Worm (Caenorhabditis elegans): ENCODE results near the gene Y38E10A.8.

The Y38E10A.8 gene

ce11 chrII:12626887-12627286, 19.9 kb downstream of the Y38E10A.8 start, which contains the start of gene nspe-7:
nspe-7 (plus strand) TSS chrII:12627187.
- TF ChIP-seq snpc-1.1 (tag; optimal IDR thresholded peaks at IDR 0.05; ENCODE audit: insufficient read depth), result no peak
- TF ChIP-seq pha-4 (tag; optimal IDR thresholded peaks at IDR 0.05), result no peak
- no peak for TF ChIP-seq fkh-3 (tag; optimal IDR thresholded peaks at IDR 0.05)
- TF ChIP-seq madf-3 (GFP tag; IDR thresholded peaks at IDR 0.05), result no peak
- no peak for TF ChIP-seq K11D2.4 (GFP tag; IDR thresholded peaks at IDR 0.05)
- no peak for TF ChIP-seq F55B11.4 (tag; optimal IDR thresholded peaks at IDR 0.05; ENCODE audit: borderline replicate concordance, insufficient read depth)
- TF ChIP-seq ztf-22 (GFP tag; optimal IDR thresholded peaks at IDR 0.05), result no peak

DNA sequence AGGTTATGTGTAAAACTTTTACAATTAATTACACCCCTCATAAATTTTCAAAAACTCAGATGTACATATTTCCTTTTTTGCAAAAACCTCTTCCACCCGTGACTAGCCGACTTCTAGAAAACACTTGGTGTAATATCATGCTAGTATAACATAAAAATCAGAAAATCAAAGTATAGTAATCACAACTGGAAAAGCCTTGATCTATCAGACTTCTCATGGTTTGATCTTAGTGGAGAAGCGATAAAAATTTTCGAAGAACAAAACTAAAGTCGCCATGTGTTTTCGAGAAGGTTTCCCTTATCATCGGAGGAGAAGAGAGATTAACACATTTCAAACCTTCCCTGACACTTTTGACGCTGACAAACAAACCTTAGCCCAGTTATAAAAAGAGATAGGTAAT, 21.6 kb downstream of the Y38E10A.8 start, which contains the start of gene nspe-5:
Gene nspe-5, plus strand, starts transcription at position 301 of the 400 bp plus-strand sequence.
- TF ChIP-seq B0019.2 (GFP tag; conservative IDR thresholded peaks at IDR 0.05) (no peak), D2030.7 (GFP tag; IDR thresholded peaks at IDR 0.05) (no peak), atf-7 (tag; optimal IDR thresholded peaks at IDR 0.05) (no peak), madf-10 (tag; optimal IDR thresholded peaks at IDR 0.05) (no peak), F22D6.2 (tag; optimal IDR thresholded peaks at IDR 0.05) (no peak), rcor-1 (GFP tag; IDR thresholded peaks at IDR 0.05) (no peak), ceh-91 (GFP tag; IDR thresholded peaks at IDR 0.05) (no peak), F52B5.7 (tag; optimal IDR thresholded peaks at IDR 0.05) (no peak), nfya-2 (GFP tag; IDR thresholded peaks at IDR 0.05) (no peak), xnd-1 (tag; optimal IDR thresholded peaks at IDR 0.05) (no peak), gei-17 (GFP tag; optimal IDR thresholded peaks at IDR 0.05) (no peak), madf-6 (GFP tag; IDR thresholded peaks at IDR 0.05) (no peak), attf-3 (GFP tag; conservative IDR thresholded peaks at IDR 0.05) (no peak), ceh-27 (GFP tag; optimal IDR thresholded peaks at IDR 0.05) (no peak), F10E7.11 (tag; optimal IDR thresholded peaks at IDR 0.05) (no peak), lag-1 (GFP tag; IDR thresholded peaks at IDR 0.05) (no peak)

- TF ChIP-seq xnd-1 (tag; optimal IDR thresholded peaks at IDR 0.05) (no peak), F55B11.4 (tag; optimal IDR thresholded peaks at IDR 0.05; ENCODE audit: borderline replicate concordance, insufficient read depth) (no peak), rcor-1 (GFP tag; IDR thresholded peaks at IDR 0.05) (no peak), tlf-1 (GFP tag; optimal IDR thresholded peaks at IDR 0.05) (no peak), B0261.1 (tag; optimal IDR thresholded peaks at IDR 0.05) (no peak), pbrm-1 (GFP tag; IDR thresholded peaks at IDR 0.05) (no peak), snpc-1.3 (tag; optimal IDR thresholded peaks at IDR 0.05; ENCODE audit: insufficient read depth) (no peak), F23B12.7 (tag; optimal IDR thresholded peaks at IDR 0.05; ENCODE audit: insufficient read depth) (no peak), nhr-179 (tag; optimal IDR thresholded peaks at IDR 0.05) (no peak), lsl-1 (GFP tag; optimal IDR thresholded peaks at IDR 0.05) (no peak), Y95B8A.8 (GFP tag; IDR thresholded peaks at IDR 0.05) (no peak), repo-1 (tag; optimal IDR thresholded peaks at IDR 0.05) (no peak), rec-8 (tag; optimal IDR thresholded peaks at IDR 0.05) (no peak), egl-18 (GFP tag; IDR thresholded peaks at IDR 0.05) (no peak), ceh-58 (GFP tag; IDR thresholded peaks at IDR 0.05) (no peak), F10E7.11 (tag; optimal IDR thresholded peaks at IDR 0.05) (no peak), sptf-2 (GFP tag; optimal IDR thresholded peaks at IDR 0.05) (no peak), nfyb-1 (GFP tag; IDR thresholded peaks at IDR 0.05) (no peak), nhr-80 (tag; optimal IDR thresholded peaks at IDR 0.05) (no peak), nhr-90 (tag; optimal IDR thresholded peaks at IDR 0.05) (no peak)
These were observed 22.4 kb downstream of the Y38E10A.8 start, which contains the start of gene Y38E10A.28 for ce11 chrII:12629387-12629786. Y38E10A.28 (plus strand) TSS chrII:12629687.
